Worm (Caenorhabditis elegans) whole organism, L3 larva: ENCODE results near the gene pph-6.
A peak's percentile ranks its signal among the peaks of the same experiment; 100 is the strongest.

Source experiments
- ZK546.5 ChIP-seq: sonication (generic microtip); optimal IDR thresholded peaks from 2 replicates; lab custom pipeline; 2017; ENCODE audit warnings: missing biosample characterization, missing genetic modification characterization
- ama-1 ChIP-seq: fragments of 150-350 bp; optimal IDR thresholded peaks from 2 replicates; lab custom pipeline; 2018
- egl-27 ChIP-seq: sonication (generic microtip); optimal IDR thresholded peaks from 4 replicates; lab custom pipeline; 2017; ENCODE audit warnings: missing biosample characterization, missing genetic modification reagents, missing genetic modification characterization
- elt-1 ChIP-seq: fragments of 150-350 bp; optimal IDR thresholded peaks from 2 replicates; lab custom pipeline; 2014; ENCODE audit warnings: missing biosample characterization, missing genetic modification characterization
- fkh-10 ChIP-seq: sonication (generic microtip); optimal IDR thresholded peaks from 2 replicates; lab custom pipeline; 2017; ENCODE audit warnings: missing biosample characterization, missing genetic modification reagents, missing genetic modification characterization
- lin-15B ChIP-seq: fragments of 150-350 bp; optimal IDR thresholded peaks from 2 replicates; lab custom pipeline; 2014; ENCODE audit warnings: missing biosample characterization, missing genetic modification characterization
- mml-1 ChIP-seq: fragments of 150-350 bp; sonication (generic microtip); optimal IDR thresholded peaks from 3 replicates; lab custom pipeline; 2014; ENCODE audit warnings: missing biosample characterization, missing genetic modification characterization
- nfya-1 ChIP-seq: sonication (generic microtip); optimal IDR thresholded peaks from 2 replicates; lab custom pipeline; 2017; ENCODE audit warnings: missing genetic modification characterization, mild to moderate bottlenecking, missing compliant biosample characterization, antibody characterized with exemption, moderate library complexity; ENCODE audit not compliant: insufficient read depth
- nhr-237 ChIP-seq: fragments of 150-350 bp; optimal IDR thresholded peaks from 2 replicates; lab custom pipeline; 2014; ENCODE audit warnings: missing biosample characterization, missing genetic modification characterization
- nhr-25 ChIP-seq: sonication (generic microtip); optimal IDR thresholded peaks from 2 replicates; lab custom pipeline; 2017; ENCODE audit warnings: missing biosample characterization, missing genetic modification characterization
- pha-4 ChIP-seq: fragments of 150-350 bp; optimal IDR thresholded peaks from 2 replicates; lab custom pipeline; 2014; ENCODE audit warnings: missing biosample characterization, missing genetic modification reagents, missing genetic modification characterization
- pqm-1 ChIP-seq: fragments of 150-350 bp; optimal IDR thresholded peaks from 2 replicates; lab custom pipeline; 2017; ENCODE audit warnings: missing biosample characterization, missing genetic modification characterization, inconsistent platforms
- skn-1 ChIP-seq: fragments of 150-350 bp; optimal IDR thresholded peaks from 2 replicates; lab custom pipeline; 2014; ENCODE audit warnings: missing biosample characterization, missing genetic modification characterization
- snpc-4 ChIP-seq: fragments of 150-350 bp; optimal IDR thresholded peaks from 2 replicates; lab custom pipeline; 2014; ENCODE audit warnings: missing biosample characterization, missing genetic modification characterization

DNA sequence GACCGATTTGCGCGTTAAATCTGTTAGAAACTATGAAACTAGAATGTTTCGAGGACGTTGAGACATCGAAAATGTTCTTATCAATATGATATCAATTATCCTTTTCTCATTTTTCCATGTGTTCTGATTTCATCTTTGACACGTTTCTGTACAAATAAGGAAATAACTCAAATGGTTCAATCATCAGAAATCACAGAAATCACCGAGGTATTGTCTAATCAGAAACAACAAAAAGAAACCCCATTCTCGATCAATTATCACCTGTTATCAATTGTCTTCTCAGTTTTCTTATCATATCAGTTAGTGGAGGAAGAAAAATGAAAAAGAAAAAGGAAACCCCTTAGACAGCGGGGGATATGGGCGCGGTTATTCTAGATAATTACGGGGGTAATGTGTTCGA lies 26.4 kb upstream of the pph-6 start:
- TF ChIP-seq nhr-237 (tag; lab: Kevin White, UChicago) (no peak), elt-1 (no peak), pqm-1 (peak; percentile 23), snpc-4 (no peak), skn-1 (no peak), ama-1 (lab: Kevin White, UChicago) (no peak), fkh-10 (GFP tag; lab: Kevin White, UChicago) (no peak), lin-15B (no peak), ZK546.5 (tag; lab: Kevin White, UChicago) (no peak), nfya-1 (tag; lab: Kevin White, UChicago) (no peak), pha-4 (tag; lab: Kevin White, UChicago) (no peak), nhr-25 (tag; lab: Kevin White, UChicago) (no peak), mml-1 (tag; lab: Kevin White, UChicago) (no peak), egl-27 (tag; lab: Kevin White, UChicago) (no peak)
